Worm (Caenorhabditis elegans) whole organism, late embryonic: ENCODE measurements around the gene srbc-36.

Experiments
- ama-1 ChIP-seq: fragments of 150-350 bp; optimal IDR thresholded peaks from 2 replicates; lab custom pipeline; 2014
- nfya-1 ChIP-seq: sonication (generic microtip); optimal IDR thresholded peaks from 2 replicates; lab custom pipeline; 2017; ENCODE audit warnings: missing genetic modification characterization, mild to moderate bottlenecking, missing compliant biosample characterization, antibody characterized with exemption, moderate library complexity
- rnt-1 ChIP-seq: sonication (generic microtip); optimal IDR thresholded peaks from 2 replicates; lab custom pipeline; 2016; ENCODE audit warnings: missing genetic modification characterization, missing compliant biosample characterization

DNA sequence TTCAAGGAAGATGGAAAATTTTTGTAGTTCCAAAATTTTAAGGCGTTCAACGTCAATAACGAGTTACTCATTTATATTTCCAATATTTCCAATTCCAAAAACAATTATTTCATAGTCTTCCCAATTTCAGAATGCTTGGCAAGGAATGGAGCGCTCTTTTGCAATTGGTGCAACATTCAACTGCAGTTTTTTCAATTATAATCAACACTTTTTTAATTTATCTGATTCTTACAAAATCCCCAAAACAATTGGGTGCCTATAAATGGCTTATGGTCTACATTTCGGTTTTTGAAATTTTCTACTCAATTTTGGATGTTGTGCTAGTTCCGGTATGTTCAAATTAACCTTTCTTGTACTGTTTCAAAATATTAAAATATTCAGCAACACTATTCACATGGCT, 17.4 kb upstream of the srbc-36 start, which contains the start of gene str-225:
- no peak for TF ChIP-seq ama-1
- TF ChIP-seq rnt-1, result no peak
- TF ChIP-seq nfya-1, result no peak
